Worm (Caenorhabditis elegans): ENCODE data around the gene abcx-1.

The abcx-1 gene

DNA sequence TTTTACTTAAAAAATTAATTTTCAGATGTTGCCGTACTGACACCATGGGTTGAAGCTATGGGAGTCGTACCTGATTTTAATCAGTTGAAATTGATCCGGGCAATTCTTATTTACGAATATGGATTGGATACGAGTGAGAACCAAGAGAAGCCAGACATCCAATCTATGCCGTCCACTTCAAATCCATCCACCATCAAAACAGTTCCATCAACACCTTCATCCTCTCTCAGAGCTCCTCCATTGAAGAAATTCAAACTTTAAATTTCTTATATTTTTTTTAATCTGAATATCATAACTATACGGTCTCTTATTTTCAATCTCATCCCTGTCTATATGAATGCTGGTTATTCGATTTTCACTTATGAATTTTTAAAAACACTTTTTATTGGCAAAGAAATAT, 26.9 kb downstream of the abcx-1 start (continued):
- TF ChIP-seq lir-1 (GFP tag; conservative IDR thresholded peaks at IDR 0.05) (peak; percentile 34; the same call in 1 of the 2 replicates), akir-1 (GFP tag; optimal IDR thresholded peaks at IDR 0.05) (no peak), ztf-18 (tag; optimal IDR thresholded peaks at IDR 0.05) (no peak), athp-1 (tag; optimal IDR thresholded peaks at IDR 0.05) (no peak), repo-1 (tag; optimal IDR thresholded peaks at IDR 0.05) (peak; percentile 64), lsl-1 (GFP tag; optimal IDR thresholded peaks at IDR 0.05) (no peak), mel-28 (tag; optimal IDR thresholded peaks at IDR 0.05; ENCODE audit: borderline replicate concordance) (peak; percentile 52), ekl-4 (GFP tag; IDR thresholded peaks at IDR 0.05) (peak; percentile 60), B0336.3 (GFP tag; IDR thresholded peaks at IDR 0.05) (no peak), tlf-1 (GFP tag; optimal IDR thresholded peaks at IDR 0.05) (peak; percentile 28), dox-1 (GFP tag; IDR thresholded peaks at IDR 0.05) (0 out of 2 replicates have a peak, but pooled peaks have one; percentile 18), ceh-58 (GFP tag; IDR thresholded peaks at IDR 0.05) (no peak), Y95B8A.8 (GFP tag; IDR thresholded peaks at IDR 0.05) (0 out of 2 replicates have a peak, but pooled peaks have one; percentile 27), attf-5 (GFP tag; optimal IDR thresholded peaks at IDR 0.05) (no peak), gei-17 (GFP tag; optimal IDR thresholded peaks at IDR 0.05) (no peak), dpff-1 (tag; optimal IDR thresholded peaks at IDR 0.05) (no peak), lin-35 (GFP tag; optimal IDR thresholded peaks at IDR 0.05) (no peak), K11D2.4 (GFP tag; IDR thresholded peaks at IDR 0.05) (0 out of 2 replicates have a peak, but pooled peaks have one; percentile 41), let-526 (GFP tag; IDR thresholded peaks at IDR 0.05) (no peak), ets-4 (GFP tag; optimal IDR thresholded peaks at IDR 0.05) (no peak), hsf-1 (GFP tag; IDR thresholded peaks at IDR 0.05) (no peak), nfyb-1 (GFP tag; IDR thresholded peaks at IDR 0.05) (peak; percentile 73), ztf-22 (GFP tag; optimal IDR thresholded peaks at IDR 0.05) (no peak), T26A5.8 (tag; optimal IDR thresholded peaks at IDR 0.05) (no peak), ama-1 (optimal IDR thresholded peaks at IDR 0.05) (peak; percentile 75), ama-1 (GFP tag; optimal IDR thresholded peaks at IDR 0.05) (no peak), hrde-1 (tag; optimal IDR thresholded peaks at IDR 0.05; ENCODE audit: borderline replicate concordance) (no peak), C17E4.6 (GFP tag; IDR thresholded peaks at IDR 0.05) (0 out of 2 replicates have a peak, but pooled peaks have one; percentile 7), hmg-1.2 (GFP tag; IDR thresholded peaks at IDR 0.05) (peak; percentile 26; the same call in 1 of the 2 replicates), ztf-25 (GFP tag; IDR thresholded peaks at IDR 0.05) (no peak), egrh-3 (GFP tag; IDR thresholded peaks at IDR 0.05) (no peak), sea-2 (GFP tag; IDR thresholded peaks at IDR 0.05) (no peak), cebp-1 (GFP tag; IDR thresholded peaks at IDR 0.05) (0 out of 2 replicates have a peak, but pooled peaks have one; percentile 29), cebp-1 (tag; optimal IDR thresholded peaks at IDR 0.05) (peak; percentile 59), rec-8 (tag; optimal IDR thresholded peaks at IDR 0.05) (no peak), F52B5.7 (tag; optimal IDR thresholded peaks at IDR 0.05) (no peak), bed-2 (GFP tag; IDR thresholded peaks at IDR 0.05) (no peak), B0019.2 (GFP tag; conservative IDR thresholded peaks at IDR 0.05) (0 out of 2 replicates have a peak, but pooled peaks have one; percentile 16), tbp1 (GFP tag; optimal IDR thresholded peaks at IDR 0.05) (peak; percentile 10), egl-44 (GFP tag; IDR thresholded peaks at IDR 0.05) (no peak), nhr-27 (tag; optimal IDR thresholded peaks at IDR 0.05) (no peak), madf-8 (GFP tag; conservative IDR thresholded peaks at IDR 0.05) (no peak), let-607 (tag; optimal IDR thresholded peaks at IDR 0.05) (no peak), F37B4.10 (GFP tag; IDR thresholded peaks at IDR 0.05) (no peak), C06A6.2 (GFP tag; conservative IDR thresholded peaks at IDR 0.05) (no peak), F49E8.2 (tag; optimal IDR thresholded peaks at IDR 0.05; ENCODE audit: insufficient read depth) (no peak), attf-3 (GFP tag; conservative IDR thresholded peaks at IDR 0.05) (no peak), madf-3 (GFP tag; IDR thresholded peaks at IDR 0.05) (no peak), ztf-28 (GFP tag; IDR thresholded peaks at IDR 0.05) (no peak)

All from whole organism, young adult.